Fruit fly (Drosophila melanogaster): Measurements from ENCODE around the gene Lamtor5.

dm6 chrX:1877107-1877736 is 18.5 kb upstream of the Lamtor5 start, which contains the start of the genes CG14817 and CG14805:
- no peak for TF ChIP-seq insv (optimal IDR thresholded peaks at IDR 0.05)
- TF ChIP-seq h (optimal IDR thresholded peaks at IDR 0.05): no peak
- TF ChIP-seq psq (optimal IDR thresholded peaks at IDR 0.05): no peak
- TF ChIP-seq ttk (optimal IDR thresholded peaks at IDR 0.05): no peak
